Fruit fly (Drosophila melanogaster): Measurements from ENCODE around the gene CG14984.

Gene CG14984

dm6 chr3L:3964671-3965070, 12.3 kb upstream of the CG14984 start, which contains the start of gene CG12605:
Gene CG12605 (minus strand): TSS chr3L:3964771.
- TF ChIP-seq Sin3A (optimal IDR thresholded peaks at IDR 0.05) (no peak), h (optimal IDR thresholded peaks at IDR 0.05) (no peak), insv (optimal IDR thresholded peaks at IDR 0.05) (no peak), ttk (optimal IDR thresholded peaks at IDR 0.05) (no peak), Myc (optimal IDR thresholded peaks at IDR 0.05) (no peak), psq (optimal IDR thresholded peaks at IDR 0.05) (no peak)

dm6 chr3L:3963979-3964378, 11.6 kb upstream of the CG14984 start:
- TF ChIP-seq insv (optimal IDR thresholded peaks at IDR 0.05) = no peak
- TF ChIP-seq h (optimal IDR thresholded peaks at IDR 0.05) = no peak
- no peak for TF ChIP-seq ttk (optimal IDR thresholded peaks at IDR 0.05)
- TF ChIP-seq Myc (optimal IDR thresholded peaks at IDR 0.05) = no peak
- TF ChIP-seq psq (optimal IDR thresholded peaks at IDR 0.05) = no peak
- TF ChIP-seq Sin3A (optimal IDR thresholded peaks at IDR 0.05) = no peak

DNA sequence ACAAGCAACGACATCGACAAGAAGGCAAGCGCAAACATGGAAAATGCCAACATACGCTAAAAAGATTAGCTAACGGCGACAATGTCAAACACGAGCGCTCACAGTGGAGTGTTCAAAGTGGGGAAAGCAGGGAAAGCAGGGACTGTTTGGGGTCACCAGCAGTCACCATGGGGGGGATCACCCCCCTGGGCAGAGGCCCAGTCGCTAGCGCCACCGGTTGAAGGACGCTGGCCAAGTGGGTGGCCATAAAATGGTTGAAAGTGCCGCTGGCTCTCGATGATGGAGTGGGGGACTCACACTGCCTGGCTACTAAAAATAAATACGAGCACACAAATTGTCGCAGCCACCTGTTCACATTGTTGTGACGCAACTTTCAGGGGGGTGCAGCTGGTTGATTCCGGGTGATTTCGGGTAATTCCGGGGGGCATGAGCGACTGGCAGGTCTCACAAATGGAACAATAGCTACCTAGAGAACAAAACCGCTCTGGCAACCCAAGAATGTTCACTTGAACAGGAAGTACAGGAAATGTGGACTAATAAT, 8.6 kb upstream of the CG14984 start:
- TF ChIP-seq ttk (optimal IDR thresholded peaks at IDR 0.05) (no peak), Myc (optimal IDR thresholded peaks at IDR 0.05) (no peak), psq (optimal IDR thresholded peaks at IDR 0.05) (no peak), insv (optimal IDR thresholded peaks at IDR 0.05) (no peak), Sin3A (optimal IDR thresholded peaks at IDR 0.05) (no peak), h (optimal IDR thresholded peaks at IDR 0.05) (no peak)

dm6 chr3L:3951875-3952274, 475 bp downstream of the CG14984 start:
- no peak for TF ChIP-seq ttk (optimal IDR thresholded peaks at IDR 0.05)
- TF ChIP-seq insv (optimal IDR thresholded peaks at IDR 0.05) = no peak
- no peak for TF ChIP-seq Myc (optimal IDR thresholded peaks at IDR 0.05)
- no peak for TF ChIP-seq psq (optimal IDR thresholded peaks at IDR 0.05)
- TF ChIP-seq Sin3A (optimal IDR thresholded peaks at IDR 0.05) = no peak
- no peak for TF ChIP-seq h (optimal IDR thresholded peaks at IDR 0.05)

- TF ChIP-seq ttk (optimal IDR thresholded peaks at IDR 0.05) (no peak), Myc (optimal IDR thresholded peaks at IDR 0.05) (no peak), h (optimal IDR thresholded peaks at IDR 0.05) (no peak), Sin3A (optimal IDR thresholded peaks at IDR 0.05) (no peak), insv (optimal IDR thresholded peaks at IDR 0.05) (no peak), psq (optimal IDR thresholded peaks at IDR 0.05) (no peak)
Observed at dm6 chr3L:3949205-3949604, 3.1 kb downstream of the CG14984 start, which contains the start of gene CG14983. Gene CG14983 (minus strand): TSS chr3L:3949305.

- no peak for TF ChIP-seq ttk (optimal IDR thresholded peaks at IDR 0.05)
- no peak for TF ChIP-seq insv (optimal IDR thresholded peaks at IDR 0.05)
- TF ChIP-seq psq (optimal IDR thresholded peaks at IDR 0.05) = no peak
- no peak for TF ChIP-seq Sin3A (optimal IDR thresholded peaks at IDR 0.05)
- TF ChIP-seq h (optimal IDR thresholded peaks at IDR 0.05) = no peak
- TF ChIP-seq Myc (optimal IDR thresholded peaks at IDR 0.05) = no peak
Observed at dm6 chr3L:3947301-3947941, 4.9 kb downstream of the CG14984 start, which contains the start of gene CG10853. Gene CG10853 (plus strand): TSS chr3L:3947891.

DNA sequence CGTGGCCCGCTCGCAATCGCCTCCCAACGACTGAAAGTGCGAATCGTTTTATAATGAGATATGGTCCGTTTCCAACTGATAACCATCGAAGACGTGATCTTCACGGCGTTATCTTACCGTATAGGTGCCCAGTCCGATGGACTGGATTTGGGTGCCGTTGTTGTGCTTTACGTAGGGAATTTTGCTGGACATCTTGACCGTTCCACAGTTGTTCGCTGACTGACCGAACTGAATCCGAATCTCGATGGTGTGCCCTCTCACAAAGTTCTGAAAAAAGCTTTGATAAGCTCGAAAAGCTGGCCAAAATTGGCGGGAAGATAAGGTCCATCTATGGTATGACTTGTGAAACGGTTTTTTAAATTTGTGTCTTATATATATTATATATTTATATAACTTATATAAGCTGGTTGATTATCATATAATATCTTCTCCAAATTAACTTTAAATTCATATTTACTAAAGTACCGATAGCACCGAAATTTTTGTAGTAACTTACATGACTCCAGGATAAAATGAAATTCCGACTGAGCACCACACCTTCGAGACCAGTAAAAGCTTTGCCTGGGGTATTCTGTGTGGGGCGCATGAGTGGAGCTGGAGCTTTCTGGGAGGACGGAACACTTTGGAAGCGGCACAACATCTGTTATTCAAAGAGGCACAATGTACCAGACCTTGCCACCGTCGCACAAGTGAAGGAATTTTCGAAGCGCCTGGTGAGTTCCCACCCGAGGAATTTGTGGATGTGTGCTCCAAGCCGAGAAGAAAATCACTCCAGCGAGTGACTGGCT, 9.9 kb downstream of the CG14984 start, which contains the start of the genes CG10863 and CG14982:
TSS of gene CG10863 (minus strand) at position 225 of the 788 bp plus-strand sequence.
TSS of gene CG14982 (plus strand) at position 470 of the 788 bp plus-strand sequence.
- TF ChIP-seq Myc (optimal IDR thresholded peaks at IDR 0.05) = no peak
- TF ChIP-seq psq (optimal IDR thresholded peaks at IDR 0.05) = no peak
- no peak for TF ChIP-seq insv (optimal IDR thresholded peaks at IDR 0.05)
- no peak for TF ChIP-seq Sin3A (optimal IDR thresholded peaks at IDR 0.05)

dm6 chr3L:3940075-3940819, 12.1 kb downstream of the CG14984 start, which contains the start of gene CG12766:
Gene CG12766 (minus strand): TSS chr3L:3940125.
- TF ChIP-seq ttk (optimal IDR thresholded peaks at IDR 0.05) (no peak), h (optimal IDR thresholded peaks at IDR 0.05) (no peak), Sin3A (optimal IDR thresholded peaks at IDR 0.05) (no peak), psq (optimal IDR thresholded peaks at IDR 0.05) (no peak), insv (optimal IDR thresholded peaks at IDR 0.05) (no peak), Myc (optimal IDR thresholded peaks at IDR 0.05) (no peak)

dm6 chr3L:3937806-3938205, 14.5 kb downstream of the CG14984 start, which contains the start of gene CG10866:
Gene CG10866 (minus strand): TSS chr3L:3937992.
- TF ChIP-seq psq (optimal IDR thresholded peaks at IDR 0.05) = no peak
- no peak for TF ChIP-seq ttk (optimal IDR thresholded peaks at IDR 0.05)
- no peak for TF ChIP-seq insv (optimal IDR thresholded peaks at IDR 0.05)
- no peak for TF ChIP-seq Sin3A (optimal IDR thresholded peaks at IDR 0.05)
- no peak for TF ChIP-seq h (optimal IDR thresholded peaks at IDR 0.05)
- no peak for TF ChIP-seq Myc (optimal IDR thresholded peaks at IDR 0.05)

DNA sequence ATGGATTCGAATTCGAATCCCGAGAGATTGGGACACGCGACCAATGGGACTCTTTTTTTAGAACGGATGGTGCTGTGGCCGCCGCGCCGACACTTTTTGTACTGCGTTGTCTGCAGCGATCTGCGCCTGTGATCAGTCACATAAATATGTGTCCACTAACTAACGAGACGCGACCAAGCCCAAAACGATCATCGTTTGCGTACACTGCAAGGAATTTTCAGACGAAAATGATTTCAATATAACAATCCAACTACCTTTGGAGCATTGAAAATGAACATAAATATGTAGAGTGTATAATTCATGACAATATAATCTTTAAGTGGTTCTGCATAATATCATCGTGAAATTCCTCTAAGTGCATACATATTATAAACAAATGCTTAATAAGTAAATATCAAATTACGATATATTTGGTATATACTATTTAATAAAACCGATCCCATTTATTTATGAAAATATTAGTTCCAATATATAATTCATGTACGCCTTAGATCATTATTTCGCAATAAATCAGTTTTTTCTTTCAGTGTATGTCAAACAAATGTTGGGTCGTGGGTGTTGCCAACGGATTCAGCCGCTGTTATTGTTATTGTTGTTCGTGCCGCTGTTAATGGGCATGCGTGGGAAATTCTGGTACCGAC, 16.7 kb downstream of the CG14984 start, which contains the start of gene Eip63F-1:
TSS of gene Eip63F-1 (minus strand) at position 51 of the 641 bp plus-strand sequence.
- TF ChIP-seq insv (optimal IDR thresholded peaks at IDR 0.05) (no peak), ttk (optimal IDR thresholded peaks at IDR 0.05) (no peak), h (optimal IDR thresholded peaks at IDR 0.05) (no peak), psq (optimal IDR thresholded peaks at IDR 0.05) (no peak), Sin3A (optimal IDR thresholded peaks at IDR 0.05) (no peak), Myc (optimal IDR thresholded peaks at IDR 0.05) (no peak)

DNA sequence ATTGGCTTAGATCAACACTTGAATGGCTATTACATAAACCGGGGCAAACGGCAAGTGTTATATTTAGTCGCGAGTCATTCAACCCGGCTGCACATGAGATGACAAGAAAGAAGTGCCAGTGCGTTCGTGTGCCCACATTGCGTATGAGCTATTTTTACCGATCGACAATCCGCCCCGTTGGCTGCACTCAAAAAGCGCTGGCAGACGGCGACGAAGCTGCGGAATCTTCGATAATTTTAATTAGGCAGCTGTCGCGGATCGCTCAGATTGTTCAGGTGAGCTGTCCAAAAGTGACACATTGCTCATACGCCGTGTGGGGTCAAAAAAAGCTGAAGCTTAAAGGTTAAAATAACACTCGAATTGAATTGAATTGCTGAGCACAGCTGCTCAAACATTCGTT, 18.2 kb downstream of the CG14984 start:
- TF ChIP-seq Myc (optimal IDR thresholded peaks at IDR 0.05) (no peak), Sin3A (optimal IDR thresholded peaks at IDR 0.05) (no peak), h (optimal IDR thresholded peaks at IDR 0.05) (no peak), insv (optimal IDR thresholded peaks at IDR 0.05) (no peak), ttk (optimal IDR thresholded peaks at IDR 0.05) (no peak)

Measured in Kc167 (cell line).